Worm (Caenorhabditis elegans) whole organism, mixed stage, embryonic: ENCODE results near the gene F55C12.19.
A peak's percentile ranks its signal among the peaks of the same experiment; 100 is the strongest.

ENCODE experiments used
- M03D4.4 ChIP-seq: sonication (generic microtip); optimal IDR thresholded peaks from 2 replicates; lab custom pipeline; 2017; ENCODE audit warnings: mild to moderate bottlenecking, missing genetic modification characterization, missing compliant biosample characterization
- bed-3 ChIP-seq: fragments of 200-800 bp; sonication (Bioruptor generic); optimal IDR thresholded peaks from 3 replicates; lab custom pipeline; 2018; ENCODE audit warnings: mild to moderate bottlenecking, missing genetic modification characterization, moderate library complexity, missing compliant biosample characterization
- blmp-1 ChIP-seq: fragments of 150-350 bp; optimal IDR thresholded peaks from 2 replicates; lab custom pipeline; 2014; ENCODE audit warnings: missing biosample characterization, missing genetic modification characterization
- ceh-39 ChIP-seq: fragments of 150-350 bp; optimal IDR thresholded peaks from 2 replicates; lab custom pipeline; 2014; ENCODE audit warnings: missing biosample characterization, missing genetic modification characterization
- ceh-43 ChIP-seq: fragments of 200-800 bp; sonication (Bioruptor generic); optimal IDR thresholded peaks from 2 replicates; lab custom pipeline; 2018; ENCODE audit warnings: mild to moderate bottlenecking, missing genetic modification characterization, moderate library complexity, missing compliant biosample characterization
- ceh-83 ChIP-seq: fragments of 200-800 bp; sonication (Bioruptor generic); optimal IDR thresholded peaks from 2 replicates; lab custom pipeline; 2018; ENCODE audit warnings: mild to moderate bottlenecking, missing genetic modification characterization, missing compliant biosample characterization
- ces-1 ChIP-seq: fragments of 150-350 bp; optimal IDR thresholded peaks from 2 replicates; lab custom pipeline; 2014; ENCODE audit warnings: missing biosample characterization, missing genetic modification reagents, missing genetic modification characterization
- elt-1 ChIP-seq: sonication (generic microtip); optimal IDR thresholded peaks from 2 replicates; lab custom pipeline; 2017; ENCODE audit warnings: missing genetic modification characterization, mild to moderate bottlenecking, missing compliant biosample characterization, antibody characterized with exemption, moderate library complexity, borderline replicate concordance; ENCODE audit not compliant: insufficient read depth
- flh-1 ChIP-seq: fragments of 200-800 bp; sonication (Bioruptor generic); optimal IDR thresholded peaks from 2 replicates; lab custom pipeline; 2018; ENCODE audit warnings: mild to moderate bottlenecking, missing genetic modification characterization, moderate library complexity, missing compliant biosample characterization
- ham-2 ChIP-seq: fragments of 200-800 bp; sonication (Bioruptor generic); optimal IDR thresholded peaks from 2 replicates; lab custom pipeline; 2018; ENCODE audit warnings: mild to moderate bottlenecking, missing genetic modification characterization, missing compliant biosample characterization
- hlh-1 ChIP-seq: fragments of 150-350 bp; optimal IDR thresholded peaks from 2 replicates; lab custom pipeline; 2014; ENCODE audit warnings: missing biosample characterization, missing genetic modification reagents, missing genetic modification characterization
- lin-13 ChIP-seq: fragments of 150-350 bp; optimal IDR thresholded peaks from 2 replicates; lab custom pipeline; 2014; ENCODE audit warnings: missing biosample characterization, missing genetic modification characterization
- lin-32 ChIP-seq: fragments of 200-800 bp; sonication (Bioruptor generic); optimal IDR thresholded peaks from 2 replicates; lab custom pipeline; 2018; ENCODE audit warnings: mild to moderate bottlenecking, missing genetic modification characterization, missing compliant biosample characterization
- mab-5 ChIP-seq: fragments of 150-350 bp; optimal IDR thresholded peaks from 2 replicates; lab custom pipeline; 2014; ENCODE audit warnings: missing biosample characterization, missing genetic modification characterization
- mls-2 ChIP-seq: sonication (generic microtip); optimal IDR thresholded peaks from 2 replicates; lab custom pipeline; 2016; ENCODE audit warnings: mild to moderate bottlenecking, missing genetic modification characterization, moderate library complexity, missing compliant biosample characterization
- nhr-12 ChIP-seq: fragments of 150-350 bp; optimal IDR thresholded peaks from 2 replicates; lab custom pipeline; 2014; ENCODE audit warnings: missing biosample characterization, missing genetic modification characterization
- nhr-2 ChIP-seq: fragments of 150-350 bp; optimal IDR thresholded peaks from 2 replicates; lab custom pipeline; 2014; ENCODE audit warnings: missing biosample characterization, missing genetic modification characterization
- nhr-237 ChIP-seq: fragments of 150-350 bp; optimal IDR thresholded peaks from 2 replicates; lab custom pipeline; 2014; ENCODE audit warnings: missing biosample characterization, missing genetic modification characterization
- nhr-28 ChIP-seq: fragments of 150-350 bp; optimal IDR thresholded peaks from 2 replicates; lab custom pipeline; 2014; ENCODE audit warnings: missing biosample characterization, missing genetic modification characterization
- pha-4 ChIP-seq: fragments of 150-350 bp; optimal IDR thresholded peaks from 2 replicates; lab custom pipeline; 2018; ENCODE audit warnings: missing biosample characterization, missing genetic modification reagents, missing genetic modification characterization
- sem-2 ChIP-seq: fragments of 200-800 bp; sonication (Bioruptor generic); optimal IDR thresholded peaks from 2 replicates; lab custom pipeline; 2018; ENCODE audit warnings: mild to moderate bottlenecking, missing genetic modification characterization, missing compliant biosample characterization
- sptf-1 ChIP-seq: sonication (generic microtip); optimal IDR thresholded peaks from 2 replicates; lab custom pipeline; 2017; ENCODE audit warnings: mild to moderate bottlenecking, missing genetic modification characterization, moderate library complexity, missing compliant biosample characterization
- tbx-8 ChIP-seq: fragments of 200-800 bp; sonication (Bioruptor generic); optimal IDR thresholded peaks from 2 replicates; lab custom pipeline; 2018; ENCODE audit warnings: mild to moderate bottlenecking, missing genetic modification characterization, moderate library complexity, missing compliant biosample characterization
- unc-39 ChIP-seq: fragments of 150-350 bp; optimal IDR thresholded peaks from 2 replicates; lab custom pipeline; 2014; ENCODE audit warnings: missing biosample characterization, missing genetic modification characterization
- zip-8 ChIP-seq: fragments of 150-350 bp; optimal IDR thresholded peaks from 2 replicates; lab custom pipeline; 2014; ENCODE audit warnings: missing biosample characterization, missing genetic modification characterization
- ztf-11 ChIP-seq: fragments of 150-350 bp; optimal IDR thresholded peaks from 2 replicates; lab custom pipeline; 2014; ENCODE audit warnings: missing biosample characterization, missing genetic modification characterization

F55C12.19 gene

DNA sequence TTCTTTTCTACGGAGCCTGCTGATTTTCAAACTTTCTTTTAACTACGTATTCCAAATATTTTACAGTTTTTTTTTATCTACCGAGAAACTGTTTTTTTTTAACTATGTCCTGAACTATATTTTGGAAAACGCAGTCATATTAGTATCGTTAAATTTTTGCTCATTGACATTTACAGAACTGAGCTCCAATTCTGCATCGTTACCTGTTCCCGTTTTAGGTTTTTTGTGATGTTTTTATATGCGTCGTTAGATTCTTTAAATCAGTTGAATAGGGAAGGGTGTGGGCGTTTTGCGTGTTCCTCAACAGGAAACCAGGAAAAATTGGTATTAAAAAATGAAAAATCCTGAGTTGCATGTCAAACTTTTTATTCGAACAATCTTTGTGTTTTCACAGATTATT, 26.9 kb downstream of the F55C12.19 start:
- no peak for TF ChIP-seq nhr-2 (tag; lab: Kevin White, UChicago)
- no peak for TF ChIP-seq ceh-39 (tag; lab: Kevin White, UChicago)
- no peak for TF ChIP-seq M03D4.4
- TF ChIP-seq elt-1 (tag; lab: Kevin White, UChicago): no peak
- no peak for TF ChIP-seq unc-39 (tag; lab: Kevin White, UChicago)
- no peak for TF ChIP-seq sptf-1 (tag; lab: Kevin White, UChicago)
- TF ChIP-seq hlh-1: no peak
- no peak for TF ChIP-seq pha-4 (tag; lab: Kevin White, UChicago)
- no peak for TF ChIP-seq ztf-11 (tag; lab: Kevin White, UChicago)
- TF ChIP-seq ham-2 (GFP tag; lab: Kevin White, UChicago): no peak

DNA sequence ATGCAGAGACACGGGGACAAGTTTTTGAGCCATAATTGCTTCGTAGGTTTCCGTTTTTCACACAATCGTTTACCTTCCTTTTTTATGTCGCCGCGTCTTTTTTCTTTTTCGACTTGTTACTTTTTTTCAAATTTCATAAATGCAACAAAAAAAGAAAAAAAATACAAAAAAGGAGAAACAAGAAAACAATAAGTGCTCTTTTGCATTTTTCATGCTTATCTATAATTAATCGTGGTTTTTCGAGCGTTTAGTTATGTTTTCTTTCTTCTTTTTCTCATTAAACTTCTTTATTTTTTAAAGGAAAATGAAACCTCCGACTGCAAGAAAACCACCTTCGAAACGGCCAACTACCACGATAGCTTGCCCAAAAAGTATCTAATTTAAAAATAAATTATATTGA, 29.9 kb downstream of the F55C12.19 start, which contains the start of gene F59G1.4:
Gene F59G1.4 (plus strand): TSS at position 301 of the 400 bp plus-strand sequence.
- TF ChIP-seq nhr-237 (tag; lab: Kevin White, UChicago): no peak
- TF ChIP-seq nhr-28 (tag; lab: Kevin White, UChicago): no peak
- TF ChIP-seq ceh-83: no peak
- TF ChIP-seq lin-13 (tag; lab: Kevin White, UChicago): no peak
- no peak for TF ChIP-seq pha-4 (tag; lab: Kevin White, UChicago)
- no peak for TF ChIP-seq ces-1
- no peak for TF ChIP-seq unc-39 (tag; lab: Kevin White, UChicago)
- no peak for TF ChIP-seq ceh-43 (GFP tag; lab: Kevin White, UChicago)
- TF ChIP-seq bed-3 (GFP tag; lab: Kevin White, UChicago): no peak
- no peak for TF ChIP-seq blmp-1
- no peak for TF ChIP-seq zip-8
- TF ChIP-seq tbx-8 (GFP tag; lab: Kevin White, UChicago): no peak
- TF ChIP-seq nhr-12 (tag; lab: Kevin White, UChicago): no peak
- TF ChIP-seq nhr-2 (tag; lab: Kevin White, UChicago): no peak
- TF ChIP-seq sptf-1 (tag; lab: Kevin White, UChicago): no peak
- TF ChIP-seq flh-1 (GFP tag; lab: Kevin White, UChicago): no peak
- no peak for TF ChIP-seq elt-1 (tag; lab: Kevin White, UChicago)

DNA sequence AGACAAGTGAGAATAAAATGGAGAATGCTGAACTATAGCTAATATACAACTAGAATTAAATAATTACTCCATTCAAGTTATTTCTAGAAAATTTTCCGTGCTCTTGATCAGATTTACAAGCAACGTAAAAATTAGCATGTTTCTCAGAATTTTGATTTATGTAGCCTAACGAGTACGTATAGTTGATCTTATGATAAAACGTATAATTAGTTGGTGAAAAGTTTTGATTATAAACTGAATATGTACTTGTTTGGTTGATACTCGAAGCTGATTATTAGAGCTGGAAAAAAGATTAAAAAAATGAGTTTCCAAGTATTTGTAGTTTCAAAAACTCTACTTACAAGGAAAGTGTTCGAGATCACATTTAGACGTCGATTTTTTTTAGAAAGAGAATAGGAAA, 30.6 kb downstream of the F55C12.19 start:
- TF ChIP-seq flh-1 (GFP tag; lab: Kevin White, UChicago) (no peak), ces-1 (no peak), pha-4 (tag; lab: Kevin White, UChicago) (no peak), lin-32 (GFP tag; lab: Kevin White, UChicago) (no peak), sem-2 (no peak), mab-5 (tag; lab: Kevin White, UChicago) (no peak)

DNA sequence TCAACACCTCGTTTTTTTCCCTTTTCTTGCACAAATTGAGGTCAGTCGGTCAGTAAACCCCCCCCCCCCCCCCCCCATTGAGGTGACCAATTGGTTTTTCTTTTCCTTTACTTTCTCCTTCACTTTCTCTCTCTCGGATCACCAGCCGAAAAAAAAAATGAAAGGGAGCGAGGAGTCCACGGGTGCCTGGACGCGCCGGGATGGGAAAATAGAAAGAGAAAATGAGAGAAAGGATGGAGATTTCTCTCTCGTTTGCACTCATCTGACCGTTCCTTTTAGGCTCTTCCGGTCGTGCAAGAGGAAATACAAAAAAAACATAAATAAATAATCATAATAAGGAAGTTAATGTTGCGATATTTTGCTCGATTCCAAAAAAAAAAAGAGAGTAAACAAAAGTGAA, 33.1 kb downstream of the F55C12.19 start:
- TF ChIP-seq sptf-1 (tag; lab: Kevin White, UChicago) (no peak), sem-2 (no peak), nhr-12 (tag; lab: Kevin White, UChicago) (no peak), elt-1 (tag; lab: Kevin White, UChicago) (no peak), blmp-1 (peak; percentile 53)
- TF ChIP-seq, all 35 proteins: peak for 1

DNA sequence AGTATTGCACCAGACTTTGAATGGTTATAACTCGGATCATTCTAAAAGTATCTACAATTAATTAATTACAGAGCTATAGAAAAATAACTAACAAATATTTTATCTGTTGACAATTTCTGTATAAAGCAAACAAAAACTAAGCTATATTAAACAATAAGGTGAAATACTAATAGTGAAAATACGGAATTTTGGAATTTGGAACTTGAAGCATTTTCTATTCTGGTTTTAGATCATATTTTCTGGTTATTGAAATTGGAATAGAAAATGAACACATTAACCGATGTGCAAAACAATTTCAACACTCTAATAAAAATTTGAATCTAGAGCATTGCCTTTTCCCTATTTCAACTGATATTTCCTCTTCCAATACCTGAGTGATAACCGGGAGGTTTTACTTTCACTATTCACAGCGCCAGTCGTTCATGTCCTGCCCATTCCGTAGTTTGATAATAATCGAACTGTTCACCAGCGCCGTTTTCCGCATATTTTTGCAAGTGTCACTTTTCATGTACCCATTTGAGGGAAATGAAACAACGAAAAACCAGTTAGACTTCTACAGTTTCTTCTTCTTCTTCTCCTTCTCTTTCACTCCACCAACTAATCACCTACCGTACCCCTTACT, 34.0 kb downstream of the F55C12.19 start:
- TF ChIP-seq mls-2 (no peak), blmp-1 (no peak), unc-39 (tag; lab: Kevin White, UChicago) (no peak), tbx-8 (GFP tag; lab: Kevin White, UChicago) (no peak), ceh-83 (no peak), lin-13 (tag; lab: Kevin White, UChicago) (no peak), flh-1 (GFP tag; lab: Kevin White, UChicago) (no peak), bed-3 (GFP tag; lab: Kevin White, UChicago) (no peak), nhr-2 (tag; lab: Kevin White, UChicago) (no peak)
- TF ChIP-seq, all 35 proteins: peak for 0

DNA sequence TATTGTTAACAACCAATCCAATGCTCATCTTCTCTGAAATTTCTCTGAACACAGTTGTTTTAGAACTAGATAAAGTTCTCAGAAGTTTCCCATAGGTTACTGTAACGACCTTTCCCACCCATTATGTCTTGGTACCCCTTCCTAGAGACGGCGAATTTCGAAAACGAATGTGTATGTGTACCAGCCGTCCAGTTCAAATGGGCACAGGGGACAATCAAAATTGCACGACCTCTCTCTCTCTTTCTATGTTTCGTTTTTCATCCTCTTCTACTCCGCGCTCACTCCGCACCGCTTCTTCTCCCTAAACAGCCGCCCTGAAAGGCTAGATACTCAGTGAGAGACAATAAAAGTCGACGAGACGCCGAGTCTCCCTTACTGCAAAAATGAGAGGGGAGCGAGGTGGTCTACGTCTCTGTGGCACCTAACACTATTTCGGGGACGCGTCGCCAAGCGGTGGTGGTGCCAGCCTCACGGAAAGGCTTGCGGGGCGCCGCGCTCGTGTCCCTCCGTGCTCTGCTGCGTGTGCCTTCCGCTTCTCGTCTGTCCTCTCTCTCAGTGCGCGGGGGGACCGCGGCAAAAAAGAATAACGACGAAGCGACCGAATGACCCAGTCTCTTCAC, 35.6 kb downstream of the F55C12.19 start:
- peak; percentile 4 for TF ChIP-seq lin-32 (GFP tag; lab: Kevin White, UChicago)
- TF ChIP-seq sptf-1 (tag; lab: Kevin White, UChicago): peak; percentile 36
- no peak for TF ChIP-seq ham-2 (GFP tag; lab: Kevin White, UChicago)
